Worm (Caenorhabditis elegans): Measurements from ENCODE around the gene W04E12.9.

The W04E12.9 gene

ce11 chrV:19730280-19730679 is 26.1 kb upstream of the W04E12.9 start, which contains the start of gene Y116F11A.1:
Y116F11A.1 (plus strand) TSS chrV:19730580.
- no peak for TF ChIP-seq hmg-1.2 (GFP tag; IDR thresholded peaks at IDR 0.05)
- no peak for TF ChIP-seq somi-1 (GFP tag; optimal IDR thresholded peaks at IDR 0.05)
- TF ChIP-seq B0261.1 (tag; optimal IDR thresholded peaks at IDR 0.05), result no peak
- TF ChIP-seq rpc-1 (optimal IDR thresholded peaks at IDR 0.05), result no peak
- TF ChIP-seq rpc-1 (tag; optimal IDR thresholded peaks at IDR 0.05), result no peak
- TF ChIP-seq madf-3 (GFP tag; IDR thresholded peaks at IDR 0.05), result no peak
- TF ChIP-seq dpl-1 (GFP tag; optimal IDR thresholded peaks at IDR 0.05), result no peak
- no peak for TF ChIP-seq lsl-1 (GFP tag; optimal IDR thresholded peaks at IDR 0.05)
- no peak for TF ChIP-seq Y53F4B.3 (GFP tag; IDR thresholded peaks at IDR 0.05)
- TF ChIP-seq hlh-26 (GFP tag; conservative IDR thresholded peaks at IDR 0.05), result no peak
- no peak for TF ChIP-seq C17E4.6 (GFP tag; IDR thresholded peaks at IDR 0.05)
- no peak for TF ChIP-seq tlf-1 (GFP tag; optimal IDR thresholded peaks at IDR 0.05)
- TF ChIP-seq nfya-1 (tag; optimal IDR thresholded peaks at IDR 0.05; ENCODE audit: borderline replicate concordance, insufficient read depth), result no peak
- TF ChIP-seq F37B4.10 (GFP tag; IDR thresholded peaks at IDR 0.05), result no peak
- TF ChIP-seq ztf-28 (GFP tag; IDR thresholded peaks at IDR 0.05), result no peak
- no peak for TF ChIP-seq egl-44 (GFP tag; IDR thresholded peaks at IDR 0.05)
- TF ChIP-seq nhr-120 (GFP tag; IDR thresholded peaks at IDR 0.05), result no peak

ce11 chrV:19733728-19734127 is 22.6 kb upstream of the W04E12.9 start:
- TF ChIP-seq snpc-1.1 (tag; optimal IDR thresholded peaks at IDR 0.05; ENCODE audit: insufficient read depth) (no peak), zfh-2 (GFP tag; conservative IDR thresholded peaks at IDR 0.05) (peak; percentile 85), ztf-18 (tag; optimal IDR thresholded peaks at IDR 0.05) (no peak), tbp1 (GFP tag; optimal IDR thresholded peaks at IDR 0.05) (no peak), rec-8 (tag; optimal IDR thresholded peaks at IDR 0.05) (no peak), egrh-3 (GFP tag; IDR thresholded peaks at IDR 0.05) (peak; percentile 48; the same call in 1 of the 2 replicates), nhr-120 (GFP tag; IDR thresholded peaks at IDR 0.05) (0 out of 2 replicates have a peak, but pooled peaks have one; percentile 51), Y56A3A.18 (GFP tag; IDR thresholded peaks at IDR 0.05) (no peak), ets-4 (GFP tag; optimal IDR thresholded peaks at IDR 0.05) (no peak), C17E4.6 (GFP tag; IDR thresholded peaks at IDR 0.05) (0 out of 2 replicates have a peak, but pooled peaks have one; percentile 36), aptf-3 (GFP tag; IDR thresholded peaks at IDR 0.05) (0 out of 2 replicates have a peak, but pooled peaks have one; percentile 38)

- TF ChIP-seq hlh-12 (tag; optimal IDR thresholded peaks at IDR 0.05), result no peak
- no peak for TF ChIP-seq tlf-1 (GFP tag; optimal IDR thresholded peaks at IDR 0.05)
- TF ChIP-seq ceh-40 (GFP tag; IDR thresholded peaks at IDR 0.05), result no peak
- no peak for TF ChIP-seq F49E8.2 (tag; optimal IDR thresholded peaks at IDR 0.05; ENCODE audit: insufficient read depth)
- TF ChIP-seq madf-8 (GFP tag; conservative IDR thresholded peaks at IDR 0.05), result no peak
- no peak for TF ChIP-seq akir-1 (GFP tag; optimal IDR thresholded peaks at IDR 0.05)
- TF ChIP-seq mel-28 (tag; optimal IDR thresholded peaks at IDR 0.05; ENCODE audit: borderline replicate concordance), result no peak
These were observed 18.9 kb upstream of the W04E12.9 start, which contains the start of gene W04E12.7 for ce11 chrV:19737458-19737857. W04E12.7 (minus strand) TSS chrV:19737558.

- no peak for TF ChIP-seq F37B4.10 (GFP tag; IDR thresholded peaks at IDR 0.05)
- TF ChIP-seq lsy-27 (tag; optimal IDR thresholded peaks at IDR 0.05; ENCODE audit: borderline replicate concordance, insufficient read depth), result no peak
- no peak for TF ChIP-seq unc-62 (GFP tag; optimal IDR thresholded peaks at IDR 0.05)
- TF ChIP-seq akir-1 (GFP tag; optimal IDR thresholded peaks at IDR 0.05), result no peak
- no peak for TF ChIP-seq zfh-2 (GFP tag; conservative IDR thresholded peaks at IDR 0.05)
- TF ChIP-seq nfya-1 (tag; optimal IDR thresholded peaks at IDR 0.05; ENCODE audit: borderline replicate concordance, insufficient read depth), result no peak
- TF ChIP-seq atf-7 (tag; optimal IDR thresholded peaks at IDR 0.05), result no peak
- no peak for TF ChIP-seq lin-54 (GFP tag; optimal IDR thresholded peaks at IDR 0.05)
- no peak for TF ChIP-seq aptf-2 (GFP tag; conservative IDR thresholded peaks at IDR 0.05)
- TF ChIP-seq cebp-2 (GFP tag; IDR thresholded peaks at IDR 0.05), result no peak
- TF ChIP-seq nfyb-1 (GFP tag; IDR thresholded peaks at IDR 0.05), result no peak
- no peak for TF ChIP-seq F52B5.7 (tag; optimal IDR thresholded peaks at IDR 0.05)
- no peak for TF ChIP-seq ztf-18 (tag; optimal IDR thresholded peaks at IDR 0.05)
- TF ChIP-seq rec-8 (tag; optimal IDR thresholded peaks at IDR 0.05), result no peak
- no peak for TF ChIP-seq ama-1 (optimal IDR thresholded peaks at IDR 0.05)
- no peak for TF ChIP-seq ama-1 (GFP tag; optimal IDR thresholded peaks at IDR 0.05)
These were observed 18.2 kb upstream of the W04E12.9 start, which contains the start of gene fbxa-131 for ce11 chrV:19738117-19738516. fbxa-131 (plus strand) TSS chrV:19738417.

Measured in whole organism, young adult.